Worm (Caenorhabditis elegans) whole organism, late embryonic: ENCODE data around the gene snt-1.

Experiments used
- hlh-13 ChIP-seq: fragments of 200-800 bp; sonication (Bioruptor generic); optimal IDR thresholded peaks from 2 replicates; lab custom pipeline; 2018; ENCODE audit warnings: mild to moderate bottlenecking, missing genetic modification characterization, missing compliant biosample characterization
- hlh-30 ChIP-seq: sonication (generic microtip); optimal IDR thresholded peaks from 2 replicates; lab custom pipeline; 2017; ENCODE audit warnings: antibody characterized with exemption, missing genetic modification characterization, missing compliant biosample characterization; ENCODE audit not compliant: insufficient read depth

DNA sequence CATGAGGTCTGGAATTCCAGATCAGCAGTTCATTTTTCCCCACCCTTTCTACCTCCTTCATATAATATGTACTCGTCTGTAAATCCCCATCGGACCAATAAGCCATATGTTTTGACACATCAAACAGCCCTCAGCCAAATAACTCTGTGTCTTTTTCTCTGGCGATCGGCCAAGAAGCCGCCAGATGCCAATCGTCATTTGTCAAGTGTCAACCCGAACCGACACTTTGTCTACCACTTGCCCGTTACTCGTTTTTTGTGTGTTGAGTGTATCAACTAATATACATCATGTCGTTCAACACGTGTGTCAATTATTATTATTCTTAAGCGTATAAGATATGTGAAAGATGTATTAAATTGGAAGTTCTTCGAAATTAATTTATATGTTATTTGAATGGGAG lies 12.5 kb downstream of the snt-1 start:
- TF ChIP-seq hlh-30 (no peak), hlh-13 (no peak)
